Fruit fly (Drosophila melanogaster): ENCODE measurements around the gene Rcd7.

Rcd7 gene

DNA sequence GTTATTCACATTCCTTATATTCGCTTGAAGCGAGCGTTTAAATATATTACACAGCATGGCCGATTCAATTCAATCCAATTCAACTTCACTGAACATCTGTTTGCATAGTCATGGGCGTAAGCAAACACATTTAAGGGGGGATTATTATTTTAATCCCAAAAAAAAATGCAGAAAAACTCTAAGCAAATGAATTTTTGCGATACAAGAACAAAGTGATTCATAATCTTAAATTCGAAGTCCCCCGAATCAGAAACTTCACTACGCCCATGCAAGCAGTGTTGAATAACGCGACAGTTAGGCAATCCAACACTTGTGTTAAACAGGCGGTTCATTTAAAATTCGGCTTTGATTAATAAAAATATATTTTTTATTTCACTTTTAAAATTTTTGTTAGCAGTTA lies 45.5 kb downstream of the Rcd7 start, which contains the start of gene CG14100 (continued):
- TF ChIP-seq Taf1 (GFP tag; IDR thresholded peaks at IDR 0.05): peak; percentile 100
- peak; percentile 100 for TF ChIP-seq CG14667 (GFP tag; IDR thresholded peaks at IDR 0.05)
- peak; percentile 100 for TF ChIP-seq CG1233 (GFP tag; optimal IDR thresholded peaks at IDR 0.05)
- peak; percentile 100 for TF ChIP-seq CG4617 (GFP tag; optimal IDR thresholded peaks at IDR 0.05; ENCODE audit: borderline replicate concordance)
- TF ChIP-seq CG14014 (GFP tag; IDR thresholded peaks at IDR 0.05): peak; percentile 100
- peak; percentile 100 for TF ChIP-seq gcm (GFP tag; optimal IDR thresholded peaks at IDR 0.05)
- TF ChIP-seq aop (GFP tag; IDR thresholded peaks at IDR 0.05): peak; percentile 100
- peak; percentile 100 for TF ChIP-seq dimm (GFP tag; IDR thresholded peaks at IDR 0.05)
- TF ChIP-seq CG2712 (tag; optimal IDR thresholded peaks at IDR 0.05): peak; percentile 100
- peak; percentile 70; the same call in 1 of the 2 replicates for TF ChIP-seq CG42726 (GFP tag; IDR thresholded peaks at IDR 0.05; ENCODE audit: partially characterized antibody)
- peak; percentile 100 for TF ChIP-seq CG3838 (GFP tag; optimal IDR thresholded peaks at IDR 0.05)
- peak; percentile 100 for TF ChIP-seq bab2 (GFP tag; optimal IDR thresholded peaks at IDR 0.05)
- TF ChIP-seq pita (GFP tag; optimal IDR thresholded peaks at IDR 0.05): no peak
- peak; percentile 97 for TF ChIP-seq Adf1 (GFP tag; IDR thresholded peaks at IDR 0.05)
- TF ChIP-seq CG7928 (GFP tag; optimal IDR thresholded peaks at IDR 0.05): peak; percentile 96
- peak; percentile 100 for TF ChIP-seq CG17912 (GFP tag; optimal IDR thresholded peaks at IDR 0.05)
- TF ChIP-seq CG32532 (GFP tag; IDR thresholded peaks at IDR 0.05): peak; percentile 100
- no peak for TF ChIP-seq Lpt (GFP tag; optimal IDR thresholded peaks at IDR 0.05)
- TF ChIP-seq so (GFP tag; IDR thresholded peaks at IDR 0.05): peak; percentile 100
- TF ChIP-seq peb (GFP tag; IDR thresholded peaks at IDR 0.05): peak; percentile 100
- peak; percentile 98 for TF ChIP-seq CG17186 (GFP tag; optimal IDR thresholded peaks at IDR 0.05)
- TF ChIP-seq CG17385 (GFP tag; optimal IDR thresholded peaks at IDR 0.05): peak; percentile 100
- peak; percentile 100 for TF ChIP-seq CG31224 (GFP tag; IDR thresholded peaks at IDR 0.05)
- TF ChIP-seq dati (GFP tag; IDR thresholded peaks at IDR 0.05): peak; percentile 100
- peak; percentile 100 for TF ChIP-seq dan (GFP tag; IDR thresholded peaks at IDR 0.05)
- peak; percentile 100 for TF ChIP-seq trh (GFP tag; optimal IDR thresholded peaks at IDR 0.05)
- TF ChIP-seq CG12769 (tag; optimal IDR thresholded peaks at IDR 0.05): peak; percentile 100
- peak; percentile 100 for TF ChIP-seq CG11695 (GFP tag; IDR thresholded peaks at IDR 0.05)
- TF ChIP-seq tx (GFP tag; optimal IDR thresholded peaks at IDR 0.05): peak; percentile 100
- TF ChIP-seq CG12104 (GFP tag; optimal IDR thresholded peaks at IDR 0.05): peak; percentile 100
- TF ChIP-seq Eip74EF (GFP tag; optimal IDR thresholded peaks at IDR 0.05): peak in 1 of 2 experiments; percentile 100
- peak; percentile 94 for TF ChIP-seq CG15479 (GFP tag; optimal IDR thresholded peaks at IDR 0.05)
- TF ChIP-seq CG1647 (GFP tag; optimal IDR thresholded peaks at IDR 0.05): peak; percentile 100
- no peak for TF ChIP-seq zen2 (GFP tag; IDR thresholded peaks at IDR 0.05; ENCODE audit: partially characterized antibody)
- peak; percentile 100 for TF ChIP-seq H2.0 (GFP tag; IDR thresholded peaks at IDR 0.05)
- peak; percentile 100 for TF ChIP-seq Rfx (GFP tag; IDR thresholded peaks at IDR 0.05)
- TF ChIP-seq CG1792 (GFP tag; optimal IDR thresholded peaks at IDR 0.05): peak; percentile 100
- TF ChIP-seq CG4707 (GFP tag; optimal IDR thresholded peaks at IDR 0.05): peak; percentile 100
- peak; percentile 99 for TF ChIP-seq CG7745 (tag; optimal IDR thresholded peaks at IDR 0.05)
- peak in 1 of 2 experiments; percentile 95 for TF ChIP-seq tll (GFP tag; optimal IDR thresholded peaks at IDR 0.05)
- peak; percentile 98 for TF ChIP-seq TFAM (GFP tag; optimal IDR thresholded peaks at IDR 0.05)
- TF ChIP-seq Lim3 (GFP tag; IDR thresholded peaks at IDR 0.05): peak; percentile 100
- TF ChIP-seq Stat92E (GFP tag; optimal IDR thresholded peaks at IDR 0.05): peak in 1 of 3 experiments; percentile 100
- TF ChIP-seq CG12391 (tag; optimal IDR thresholded peaks at IDR 0.05): peak; percentile 100
- peak; percentile 100 for TF ChIP-seq ash1 (GFP tag; optimal IDR thresholded peaks at IDR 0.05)
- TF ChIP-seq CG10654 (GFP tag; optimal IDR thresholded peaks at IDR 0.05): peak; percentile 100
- TF ChIP-seq CG2199 (GFP tag; IDR thresholded peaks at IDR 0.05): peak; percentile 100
- peak; percentile 100 for TF ChIP-seq CG32767 (GFP tag; IDR thresholded peaks at IDR 0.05)
- peak; percentile 98 for TF ChIP-seq ftz-f1 (GFP tag; optimal IDR thresholded peaks at IDR 0.05)
- TF ChIP-seq CG30020 (tag; optimal IDR thresholded peaks at IDR 0.05): peak; percentile 94
- TF ChIP-seq CG8089 (GFP tag; optimal IDR thresholded peaks at IDR 0.05): peak; percentile 100

All from whole organism, embryonic.